Worm (Caenorhabditis elegans) whole organism, L3 larva: ENCODE results near the gene AH6.3.

Experiments
- R02D3.7 ChIP-seq: fragments of 150-350 bp; optimal IDR thresholded peaks from 2 replicates; lab custom pipeline; 2014; ENCODE audit warnings: missing biosample characterization, missing genetic modification characterization
- ZK546.5 ChIP-seq: sonication (generic microtip); optimal IDR thresholded peaks from 2 replicates; lab custom pipeline; 2017; ENCODE audit warnings: missing biosample characterization, missing genetic modification characterization
- ceh-28 ChIP-seq: fragments of 150-350 bp; optimal IDR thresholded peaks from 2 replicates; lab custom pipeline; 2014; ENCODE audit warnings: missing biosample characterization, missing genetic modification reagents, missing genetic modification characterization
- ceh-82 ChIP-seq: fragments of 150-350 bp; optimal IDR thresholded peaks from 2 replicates; lab custom pipeline; 2014; ENCODE audit warnings: missing biosample characterization, missing genetic modification characterization
- daf-12 ChIP-seq: fragments of 150-350 bp; optimal IDR thresholded peaks from 2 replicates; lab custom pipeline; 2014; ENCODE audit warnings: missing biosample characterization, missing genetic modification reagents, missing genetic modification characterization
- egl-27 ChIP-seq: sonication (generic microtip); optimal IDR thresholded peaks from 4 replicates; lab custom pipeline; 2017; ENCODE audit warnings: missing biosample characterization, missing genetic modification reagents, missing genetic modification characterization
- egl-5 ChIP-seq: fragments of 150-350 bp; optimal IDR thresholded peaks from 2 replicates; lab custom pipeline; 2017; ENCODE audit warnings: missing biosample characterization, missing genetic modification reagents, missing genetic modification characterization, inconsistent platforms
- elt-1 ChIP-seq: fragments of 150-350 bp; optimal IDR thresholded peaks from 2 replicates; lab custom pipeline; 2014; ENCODE audit warnings: missing biosample characterization, missing genetic modification characterization
- elt-2 ChIP-seq: sonication (generic microtip); optimal IDR thresholded peaks from 2 replicates; lab custom pipeline; 2016; ENCODE audit warnings: missing genetic modification reagents, mild to moderate bottlenecking, missing genetic modification characterization, missing compliant biosample characterization
- eor-1 ChIP-seq, 2 experiments: fragments of 150-350 bp; optimal IDR thresholded peaks; 2 replicates each; lab custom pipeline; 2014 to 2018; ENCODE audit warnings: missing biosample characterization in 2 of 2, missing genetic modification characterization in 2 of 2
- fkh-2 ChIP-seq: fragments of 150-350 bp; optimal IDR thresholded peaks from 2 replicates; lab custom pipeline; 2014; ENCODE audit warnings: missing biosample characterization, missing genetic modification reagents, missing genetic modification characterization
- fos-1 ChIP-seq: fragments of 150-350 bp; optimal IDR thresholded peaks from 2 replicates; lab custom pipeline; 2014; ENCODE audit warnings: missing biosample characterization, missing genetic modification characterization
- hmg-11 ChIP-seq: sonication (generic microtip); optimal IDR thresholded peaks from 2 replicates; lab custom pipeline; 2016; ENCODE audit warnings: missing genetic modification characterization, missing compliant biosample characterization
- jun-1 ChIP-seq: fragments of 150-350 bp; optimal IDR thresholded peaks from 2 replicates; lab custom pipeline; 2014; ENCODE audit warnings: missing biosample characterization, missing genetic modification reagents, missing genetic modification characterization
- lin-39 ChIP-seq: fragments of 150-350 bp; optimal IDR thresholded peaks from 2 replicates; lab custom pipeline; 2018; ENCODE audit warnings: missing biosample characterization, missing genetic modification reagents, missing genetic modification characterization
- lsy-12 ChIP-seq: sonication (generic microtip); optimal IDR thresholded peaks from 2 replicates; lab custom pipeline; 2016; ENCODE audit warnings: mild to moderate bottlenecking, missing genetic modification characterization, missing compliant biosample characterization
- mml-1 ChIP-seq: fragments of 150-350 bp; sonication (generic microtip); optimal IDR thresholded peaks from 3 replicates; lab custom pipeline; 2014; ENCODE audit warnings: missing biosample characterization, missing genetic modification characterization
- nfya-1 ChIP-seq: sonication (generic microtip); optimal IDR thresholded peaks from 2 replicates; lab custom pipeline; 2017; ENCODE audit warnings: missing genetic modification characterization, mild to moderate bottlenecking, missing compliant biosample characterization, antibody characterized with exemption, moderate library complexity; ENCODE audit not compliant: insufficient read depth
- nhr-11 ChIP-seq: fragments of 150-350 bp; optimal IDR thresholded peaks from 2 replicates; lab custom pipeline; 2014; ENCODE audit warnings: missing biosample characterization, missing genetic modification characterization
- nhr-23 ChIP-seq: fragments of 150-350 bp; optimal IDR thresholded peaks from 2 replicates; lab custom pipeline; 2014; ENCODE audit warnings: missing biosample characterization, missing genetic modification reagents, missing genetic modification characterization
- nhr-25 ChIP-seq: sonication (generic microtip); optimal IDR thresholded peaks from 2 replicates; lab custom pipeline; 2017; ENCODE audit warnings: missing biosample characterization, missing genetic modification characterization
- nhr-28 ChIP-seq: fragments of 150-350 bp; optimal IDR thresholded peaks from 2 replicates; lab custom pipeline; 2014; ENCODE audit warnings: missing biosample characterization, missing genetic modification characterization
- nhr-43 ChIP-seq: sonication (generic microtip); optimal IDR thresholded peaks from 2 replicates; lab custom pipeline; 2016; ENCODE audit warnings: mild to moderate bottlenecking, missing genetic modification characterization, missing compliant biosample characterization; ENCODE audit not compliant: poor library complexity, severe bottlenecking
- nhr-76 ChIP-seq: fragments of 150-350 bp; sonication (generic microtip); optimal IDR thresholded peaks from 5 replicates; lab custom pipeline; 2014; ENCODE audit warnings: missing biosample characterization, missing genetic modification characterization
- pha-4 ChIP-seq: fragments of 150-350 bp; optimal IDR thresholded peaks from 2 replicates; lab custom pipeline; 2014; ENCODE audit warnings: missing biosample characterization, missing genetic modification reagents, missing genetic modification characterization
- pqm-1 ChIP-seq: fragments of 150-350 bp; optimal IDR thresholded peaks from 2 replicates; lab custom pipeline; 2017; ENCODE audit warnings: missing biosample characterization, missing genetic modification characterization, inconsistent platforms
- sea-2 ChIP-seq: fragments of 150-350 bp; sonication (generic microtip); optimal IDR thresholded peaks from 4 replicates; lab custom pipeline; 2014; ENCODE audit warnings: missing biosample characterization, missing genetic modification reagents, missing genetic modification characterization
- skn-1 ChIP-seq: fragments of 150-350 bp; optimal IDR thresholded peaks from 2 replicates; lab custom pipeline; 2014; ENCODE audit warnings: missing biosample characterization, missing genetic modification characterization
- snpc-4 ChIP-seq: fragments of 150-350 bp; optimal IDR thresholded peaks from 2 replicates; lab custom pipeline; 2014; ENCODE audit warnings: missing biosample characterization, missing genetic modification characterization
- tbx-2 ChIP-seq: sonication (generic microtip); optimal IDR thresholded peaks from 2 replicates; lab custom pipeline; 2016; ENCODE audit warnings: mild to moderate bottlenecking, missing genetic modification characterization, missing compliant biosample characterization
- ztf-11 ChIP-seq: fragments of 150-350 bp; optimal IDR thresholded peaks from 2 replicates; lab custom pipeline; 2014; ENCODE audit warnings: missing biosample characterization, missing genetic modification characterization
- ztf-4 ChIP-seq: fragments of 150-350 bp; optimal IDR thresholded peaks from 2 replicates; lab custom pipeline; 2014; ENCODE audit warnings: missing biosample characterization, missing genetic modification characterization

Gene AH6.3

DNA sequence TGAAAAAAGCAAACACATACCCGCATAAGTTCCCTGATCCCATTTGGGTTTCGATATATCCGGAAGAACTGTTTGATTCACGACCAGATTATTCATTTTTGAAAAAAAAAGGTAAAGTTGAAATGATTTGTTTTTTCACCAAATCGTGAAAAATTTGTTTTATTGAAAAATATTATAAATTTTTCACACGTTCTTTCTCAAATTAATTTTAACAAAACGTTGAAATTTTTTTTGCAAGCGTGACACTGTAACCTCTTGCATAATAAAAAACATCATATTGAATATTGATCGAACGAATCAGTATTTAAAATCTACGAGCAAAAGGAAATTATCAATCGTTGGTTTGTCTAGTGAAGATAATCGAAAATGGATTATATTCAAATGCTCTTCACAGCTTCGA lies at the start of gene AH6.3, which contains the start of gene sfxn-1.1:
AH6.3 (plus strand) TSS at position 275 of the 400 bp plus-strand sequence.
sfxn-1.1 (minus strand) TSS at position 101 of the 400 bp plus-strand sequence.
- TF ChIP-seq ceh-82 (no peak), skn-1 (tag; lab: Kevin White, UChicago) (no peak), nfya-1 (tag; lab: Kevin White, UChicago) (no peak), sea-2 (GFP tag; lab: Kevin White, UChicago) (no peak), egl-5 (tag; lab: Kevin White, UChicago) (no peak), nhr-11 (tag; lab: Kevin White, UChicago) (no peak), lin-39 (tag; lab: Kevin White, UChicago) (no peak), nhr-28 (tag; lab: Kevin White, UChicago) (no peak), ztf-4 (tag; lab: Kevin White, UChicago) (no peak), tbx-2 (tag; lab: Kevin White, UChicago) (no peak), daf-12 (no peak), R02D3.7 (no peak), fos-1 (tag; lab: Kevin White, UChicago) (no peak), ceh-28 (tag; lab: Kevin White, UChicago) (no peak), nhr-76 (tag; lab: Kevin White, UChicago) (no peak)
- TF ChIP-seq, all 47 proteins: peak for 0

DNA sequence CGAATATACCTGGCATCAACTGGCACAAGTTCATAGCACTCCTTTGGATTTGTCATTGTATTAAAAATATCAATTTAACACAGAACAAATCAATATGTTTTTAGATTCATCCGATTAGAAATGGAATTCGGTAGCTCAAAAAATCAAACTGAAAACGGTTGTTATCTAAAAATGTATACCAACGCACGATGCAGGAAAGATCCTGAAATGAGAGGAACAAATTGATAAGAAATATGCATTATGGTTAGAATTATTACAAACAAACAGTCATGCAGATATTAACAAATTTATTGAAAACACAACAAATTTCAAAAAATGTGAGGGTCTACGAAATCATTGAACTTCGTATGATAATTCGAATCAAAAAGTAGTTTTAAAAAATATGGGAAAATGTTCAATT lies 48.8 kb upstream of the AH6.3 start, which contains the start of gene T19H5.6:
T19H5.6 (minus strand) TSS at position 195 of the 400 bp plus-strand sequence.
- TF ChIP-seq nhr-76 (tag; lab: Kevin White, UChicago) (no peak), elt-2 (peak; percentile 71), ztf-4 (tag; lab: Kevin White, UChicago) (no peak), pqm-1 (tag; lab: Kevin White, UChicago) (peak; percentile 52)

DNA sequence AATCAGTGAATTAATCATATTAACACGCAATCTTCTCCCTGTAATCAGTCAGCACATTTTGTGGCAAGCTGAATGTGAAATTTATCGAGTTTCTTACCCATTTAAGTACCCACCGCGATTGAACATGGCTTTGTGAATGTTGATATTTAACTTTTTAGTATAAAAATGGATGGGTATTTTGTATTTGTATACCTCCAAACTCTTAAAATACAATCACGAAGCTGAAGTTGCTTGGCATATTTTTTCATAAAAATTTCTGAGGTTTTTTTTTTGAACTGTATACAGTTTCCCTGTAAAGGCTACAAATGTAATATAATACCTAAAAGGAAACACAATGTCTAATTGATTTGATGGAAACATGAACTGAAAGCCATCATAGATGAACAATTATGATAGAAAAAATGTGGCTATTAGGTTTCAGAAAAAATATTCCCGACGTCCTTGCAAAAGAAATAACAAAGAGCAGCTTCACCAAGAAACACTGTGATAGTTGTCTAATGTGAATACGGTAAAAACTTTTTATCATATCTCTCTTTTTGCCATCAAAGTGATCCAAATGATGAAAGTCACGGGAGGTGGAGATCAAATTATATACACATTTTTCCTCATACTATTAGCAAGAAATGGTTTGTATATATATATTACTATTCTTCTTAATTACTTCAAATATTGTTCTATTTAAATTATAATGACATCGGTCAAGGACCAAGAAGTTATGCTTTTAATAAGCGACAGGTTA lies 44.3 kb upstream of the AH6.3 start, which contains the start of the genes chil-25 and chil-26:
chil-25 (minus strand) TSS at position 101 of the 739 bp plus-strand sequence.
chil-26 (plus strand) TSS at position 689 of the 739 bp plus-strand sequence.
- TF ChIP-seq nhr-25 (tag; lab: Kevin White, UChicago) (no peak), elt-2 (no peak), ztf-4 (tag; lab: Kevin White, UChicago) (no peak), nhr-43 (tag; lab: Kevin White, UChicago) (no peak), sea-2 (GFP tag; lab: Kevin White, UChicago) (no peak), jun-1 (tag; lab: Kevin White, UChicago) (no peak), pha-4 (tag; lab: Kevin White, UChicago) (no peak), nhr-23 (tag; lab: Kevin White, UChicago) (no peak), fkh-2 (no peak), tbx-2 (tag; lab: Kevin White, UChicago) (no peak)

DNA sequence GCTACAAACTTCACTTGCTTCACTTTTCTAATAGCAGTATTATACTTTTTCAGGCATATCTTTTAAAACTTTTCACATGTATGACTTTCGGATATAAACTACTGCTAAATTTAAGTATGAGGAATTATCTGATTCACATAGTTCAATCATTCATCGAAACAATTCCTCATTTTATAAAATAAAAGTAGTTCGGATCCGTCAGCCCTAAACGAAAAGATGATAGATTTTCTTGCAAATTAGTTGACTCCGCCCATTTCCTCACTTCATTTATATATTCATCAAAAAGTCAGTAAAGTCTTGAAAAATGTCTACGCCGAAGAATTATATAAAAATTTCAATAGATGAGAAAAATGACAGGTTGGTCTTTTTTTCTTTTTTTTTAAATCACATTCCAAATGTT lies 41.3 kb upstream of the AH6.3 start, which contains the start of gene chil-27:
chil-27 (plus strand) TSS at position 301 of the 400 bp plus-strand sequence.
- TF ChIP-seq egl-27 (no peak), R02D3.7 (no peak), elt-2 (no peak), ZK546.5 (tag; lab: Kevin White, UChicago) (no peak), ztf-11 (tag; lab: Kevin White, UChicago) (no peak), mml-1 (no peak), lsy-12 (tag; lab: Kevin White, UChicago) (no peak), egl-5 (tag; lab: Kevin White, UChicago) (no peak), nhr-28 (tag; lab: Kevin White, UChicago) (no peak), hmg-11 (tag; lab: Kevin White, UChicago) (no peak), nfya-1 (tag; lab: Kevin White, UChicago) (no peak), ceh-82 (no peak), nhr-23 (tag; lab: Kevin White, UChicago) (no peak), ceh-28 (tag; lab: Kevin White, UChicago) (no peak), eor-1 (tag; optimal IDR thresholded peaks at IDR 0.05; lab: Kevin White, UChicago) (no peak), snpc-4 (tag; lab: Kevin White, UChicago) (no peak), elt-1 (tag; lab: Kevin White, UChicago) (no peak)
- TF ChIP-seq, all 47 proteins: peak for 0
